Worm (Caenorhabditis elegans) whole organism, L3 larva: ENCODE results near the gene ZK829.9.

Source experiments
- R02D3.7 ChIP-seq: fragments of 150-350 bp; optimal IDR thresholded peaks from 2 replicates; lab custom pipeline; 2014; ENCODE audit warnings: missing biosample characterization, missing genetic modification characterization
- ceh-28 ChIP-seq: fragments of 150-350 bp; optimal IDR thresholded peaks from 2 replicates; lab custom pipeline; 2014; ENCODE audit warnings: missing biosample characterization, missing genetic modification reagents, missing genetic modification characterization
- mdl-1 ChIP-seq: fragments of 150-350 bp; optimal IDR thresholded peaks from 2 replicates; lab custom pipeline; 2014; ENCODE audit warnings: missing biosample characterization, missing genetic modification characterization
- nfya-1 ChIP-seq: sonication (generic microtip); optimal IDR thresholded peaks from 2 replicates; lab custom pipeline; 2017; ENCODE audit warnings: missing genetic modification characterization, mild to moderate bottlenecking, missing compliant biosample characterization, antibody characterized with exemption, moderate library complexity; ENCODE audit not compliant: insufficient read depth

- TF ChIP-seq mdl-1 (tag; lab: Kevin White, UChicago) (no peak), nfya-1 (tag; lab: Kevin White, UChicago) (no peak), R02D3.7 (tag; lab: Kevin White, UChicago) (no peak), ceh-28 (no peak)
Measured at ce11 chrIV:11922011-11922410, 48.3 kb upstream of the ZK829.9 start, which contains the start of gene ZK822.1.
